Fruit fly (Drosophila melanogaster) whole organism: ENCODE data around the gene Tsp2A.

Experiments
- CG8478 ChIP-seq: fragments of >200 bp; optimal IDR thresholded peaks from 2 replicates; lab custom pipeline; 2018; ENCODE audit warnings: inconsistent platforms
- Dll ChIP-seq: fragments of >200 bp; optimal IDR thresholded peaks from 2 replicates; lab custom pipeline; 2017
- EcR ChIP-seq, 2 experiments: fragments of >200 bp; optimal IDR thresholded peaks; 2 replicates each; lab custom pipeline; 2017; ENCODE audit warnings: missing biosample characterization in 2 of 2, missing genetic modification characterization in 2 of 2, missing genetic modification reagents in 2 of 2
- pan ChIP-seq: fragments of >200 bp; optimal IDR thresholded peaks from 2 replicates; lab custom pipeline; 2017
- usp ChIP-seq: fragments of >200 bp; optimal IDR thresholded peaks from 2 replicates; lab custom pipeline; 2017; ENCODE audit warnings: missing biosample characterization, missing genetic modification characterization, mixed read lengths

DNA sequence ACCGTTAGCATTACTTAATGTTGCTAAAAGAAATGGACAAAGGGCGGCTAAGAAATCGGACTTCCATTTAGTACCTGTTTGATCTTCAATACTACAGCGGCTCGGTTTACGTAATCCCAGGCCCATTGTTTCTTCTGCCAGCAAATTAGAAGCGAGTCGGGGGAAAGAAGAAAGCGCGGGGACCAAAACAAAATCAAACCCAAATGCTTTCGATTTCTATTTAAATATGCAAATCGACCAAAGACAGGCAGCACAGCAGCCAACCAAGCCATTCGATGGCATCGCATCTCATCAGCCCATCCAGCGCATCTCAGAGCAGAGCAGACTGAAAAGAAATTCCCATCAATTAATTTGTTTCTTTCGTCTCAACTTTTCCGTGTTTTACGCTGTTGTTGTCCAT is 33.8 kb upstream of the Tsp2A start:
- TF ChIP-seq EcR (GFP tag; optimal IDR thresholded peaks at IDR 0.05; lab: Kevin White, UChicago) = no peak
- no peak for TF ChIP-seq usp (GFP tag; lab: Kevin White, UChicago)
- TF ChIP-seq Dll (lab: Kevin White, UChicago) = no peak
- TF ChIP-seq CG8478 (lab: Kevin White, UChicago) = no peak
- TF ChIP-seq pan (lab: Kevin White, UChicago) = no peak
